Fruit fly (Drosophila melanogaster): ENCODE data around the gene pHCl-2.

Gene pHCl-2

dm6 chr3R:31322274-31322673, 17.1 kb upstream of the pHCl-2 start:
- TF ChIP-seq rgr (GFP tag; optimal IDR thresholded peaks at IDR 0.05): no peak
- TF ChIP-seq h (GFP tag; optimal IDR thresholded peaks at IDR 0.05): peak; percentile 27

- TF ChIP-seq psq (GFP tag; optimal IDR thresholded peaks at IDR 0.05): no peak
- TF ChIP-seq pan (optimal IDR thresholded peaks at IDR 0.05): no peak
- no peak for TF ChIP-seq Vsx2 (GFP tag; optimal IDR thresholded peaks at IDR 0.05; ENCODE audit: partially characterized antibody)
- no peak for TF ChIP-seq Myc (optimal IDR thresholded peaks at IDR 0.05)
- no peak for TF ChIP-seq Hr78 (GFP tag; optimal IDR thresholded peaks at IDR 0.05)
- no peak for TF ChIP-seq Dif (GFP tag; optimal IDR thresholded peaks at IDR 0.05; ENCODE audit: partially characterized antibody)
- no peak for TF ChIP-seq dsf (GFP tag; optimal IDR thresholded peaks at IDR 0.05; ENCODE audit: borderline replicate concordance)
- TF ChIP-seq br (GFP tag; optimal IDR thresholded peaks at IDR 0.05): no peak
- TF ChIP-seq tai (GFP tag; optimal IDR thresholded peaks at IDR 0.05): no peak
- no peak for TF ChIP-seq rgr (GFP tag; optimal IDR thresholded peaks at IDR 0.05)
- TF ChIP-seq Abd-B (GFP tag; optimal IDR thresholded peaks at IDR 0.05): no peak
- no peak for TF ChIP-seq sv (GFP tag; optimal IDR thresholded peaks at IDR 0.05)
- no peak for TF ChIP-seq jim (GFP tag; optimal IDR thresholded peaks at IDR 0.05)
- no peak for TF ChIP-seq Sp1 (GFP tag; optimal IDR thresholded peaks at IDR 0.05)
- TF ChIP-seq Hnf4 (GFP tag; optimal IDR thresholded peaks at IDR 0.05): no peak
- TF ChIP-seq Jra (GFP tag; optimal IDR thresholded peaks at IDR 0.05): no peak
- no peak for TF ChIP-seq N (GFP tag; optimal IDR thresholded peaks at IDR 0.05)
- no peak for TF ChIP-seq Rel (GFP tag; optimal IDR thresholded peaks at IDR 0.05)
- no peak for TF ChIP-seq Rel (tag; optimal IDR thresholded peaks at IDR 0.05)
These were observed 16.2 kb upstream of the pHCl-2 start for dm6 chr3R:31321410-31321809.

dm6 chr3R:31320483-31320882, 15.3 kb upstream of the pHCl-2 start:
- TF ChIP-seq HLH106 (tag; optimal IDR thresholded peaks at IDR 0.05) (no peak), brk (GFP tag; optimal IDR thresholded peaks at IDR 0.05) (no peak), CrebA (GFP tag; optimal IDR thresholded peaks at IDR 0.05; ENCODE audit: borderline replicate concordance) (no peak), tai (GFP tag; optimal IDR thresholded peaks at IDR 0.05) (no peak), Hr78 (GFP tag; optimal IDR thresholded peaks at IDR 0.05) (no peak), dsf (GFP tag; optimal IDR thresholded peaks at IDR 0.05; ENCODE audit: borderline replicate concordance) (no peak)

dm6 chr3R:31319426-31320221, 14.4 kb upstream of the pHCl-2 start:
- no peak for TF ChIP-seq brk (GFP tag; optimal IDR thresholded peaks at IDR 0.05)
- TF ChIP-seq sv (GFP tag; optimal IDR thresholded peaks at IDR 0.05): no peak
- no peak for TF ChIP-seq dl (GFP tag; optimal IDR thresholded peaks at IDR 0.05; ENCODE audit: insufficient read depth in 1 of 2, partially characterized antibody in 2 of 2)
- TF ChIP-seq N (GFP tag; optimal IDR thresholded peaks at IDR 0.05): no peak
- TF ChIP-seq tai (GFP tag; optimal IDR thresholded peaks at IDR 0.05): no peak
- no peak for TF ChIP-seq CG9705 (GFP tag; optimal IDR thresholded peaks at IDR 0.05)
- no peak for TF ChIP-seq h (GFP tag; optimal IDR thresholded peaks at IDR 0.05)
- TF ChIP-seq Hr83 (GFP tag; optimal IDR thresholded peaks at IDR 0.05; ENCODE audit: poor library complexity, severe bottlenecking): no peak
- TF ChIP-seq jim (GFP tag; optimal IDR thresholded peaks at IDR 0.05): no peak
- no peak for TF ChIP-seq ey (GFP tag; optimal IDR thresholded peaks at IDR 0.05)
- no peak for TF ChIP-seq psq (GFP tag; optimal IDR thresholded peaks at IDR 0.05)
- TF ChIP-seq fru (GFP tag; optimal IDR thresholded peaks at IDR 0.05): no peak
- TF ChIP-seq foxo (GFP tag; optimal IDR thresholded peaks at IDR 0.05): no peak
- no peak for TF ChIP-seq Jra (GFP tag; optimal IDR thresholded peaks at IDR 0.05)
- TF ChIP-seq Hnf4 (GFP tag; optimal IDR thresholded peaks at IDR 0.05): no peak
- no peak for TF ChIP-seq dsf (GFP tag; optimal IDR thresholded peaks at IDR 0.05; ENCODE audit: borderline replicate concordance)

- TF ChIP-seq Mio (GFP tag; optimal IDR thresholded peaks at IDR 0.05) (no peak), HLH106 (tag; optimal IDR thresholded peaks at IDR 0.05) (no peak), Rel (GFP tag; optimal IDR thresholded peaks at IDR 0.05) (no peak), Rel (tag; optimal IDR thresholded peaks at IDR 0.05) (no peak), Vsx2 (GFP tag; optimal IDR thresholded peaks at IDR 0.05; ENCODE audit: partially characterized antibody) (no peak), Dfd (GFP tag; optimal IDR thresholded peaks at IDR 0.05) (no peak), Hnf4 (GFP tag; optimal IDR thresholded peaks at IDR 0.05) (no peak), dmrt93B (GFP tag; optimal IDR thresholded peaks at IDR 0.05) (no peak), jim (GFP tag; optimal IDR thresholded peaks at IDR 0.05) (no peak), foxo (GFP tag; optimal IDR thresholded peaks at IDR 0.05) (no peak), CG9705 (GFP tag; optimal IDR thresholded peaks at IDR 0.05) (no peak), pan (optimal IDR thresholded peaks at IDR 0.05) (no peak), brk (GFP tag; optimal IDR thresholded peaks at IDR 0.05) (no peak)
These were observed 9.3 kb upstream of the pHCl-2 start for dm6 chr3R:31314477-31314876.

All from whole organism, wandering third instar larva.